Worm (Caenorhabditis elegans) whole organism, young adult: ENCODE measurements around the gene C34H4.5.

ENCODE experiments used
- B0035.1 ChIP-seq: sonication (generic microtip); optimal IDR thresholded peaks from 2 replicates; lab custom pipeline; 2016; ENCODE audit warnings: missing genetic modification characterization, mild to moderate bottlenecking, missing compliant biosample characterization, missing genotype, missing genetic modification reagents
- B0336.3 ChIP-seq: fragments of 200-800 bp; sonication (Bioruptor generic); IDR thresholded peaks from 2 replicates; pipeline ENCODE4 v1.3.6; 2022; ENCODE audit warnings: missing genetic modification characterization, missing compliant biosample characterization
- C06A6.2 ChIP-seq: fragments of 200-800 bp; sonication (Bioruptor generic); conservative IDR thresholded peaks from 2 replicates; pipeline ENCODE4 v1.3.6; 2022; ENCODE audit warnings: missing genetic modification characterization, missing compliant biosample characterization
- F23B12.7 ChIP-seq: sonication (generic microtip); optimal IDR thresholded peaks from 2 replicates; lab custom pipeline; 2017; ENCODE audit warnings: missing genetic modification characterization, mild to moderate bottlenecking, missing compliant biosample characterization, antibody characterized with exemption, moderate library complexity; ENCODE audit not compliant: insufficient read depth
- F49E8.2 ChIP-seq: sonication (generic microtip); optimal IDR thresholded peaks from 3 replicates; lab custom pipeline; 2017; ENCODE audit warnings: missing genetic modification characterization, mild to moderate bottlenecking, missing compliant biosample characterization, antibody characterized with exemption, moderate library complexity; ENCODE audit not compliant: insufficient read depth
- T07F8.4 ChIP-seq: sonication (generic microtip); optimal IDR thresholded peaks from 2 replicates; lab custom pipeline; 2016; ENCODE audit warnings: mild to moderate bottlenecking, missing genetic modification characterization, moderate library complexity, missing compliant biosample characterization
- T26A5.8 ChIP-seq: sonication (generic microtip); optimal IDR thresholded peaks from 2 replicates; lab custom pipeline; 2016; ENCODE audit warnings: missing genetic modification characterization, missing compliant biosample characterization
- Y67H2A.10 ChIP-seq: fragments of 200-800 bp; sonication (Bioruptor generic); conservative IDR thresholded peaks from 2 replicates; pipeline ENCODE4 v1.3.6; 2022; ENCODE audit warnings: missing genetic modification reagents, missing genetic modification characterization, missing compliant biosample characterization
- Y79H2A.3 ChIP-seq: fragments of 200-800 bp; sonication (Bioruptor generic); conservative IDR thresholded peaks from 2 replicates; pipeline ENCODE4 v1.3.6; 2022; ENCODE audit warnings: missing genetic modification reagents, missing genetic modification characterization, missing compliant biosample characterization
- Y95B8A.8 ChIP-seq: fragments of 200-800 bp; sonication (Bioruptor generic); IDR thresholded peaks from 2 replicates; pipeline ENCODE4 v1.3.6; 2022; ENCODE audit warnings: missing genetic modification reagents, missing genetic modification characterization, missing compliant biosample characterization
- aptf-2 ChIP-seq: fragments of 200-800 bp; sonication (Bioruptor generic); conservative IDR thresholded peaks from 2 replicates; pipeline ENCODE4 v1.3.6; 2022; ENCODE audit warnings: missing genetic modification reagents, missing genetic modification characterization, missing compliant biosample characterization
- aptf-3 ChIP-seq: fragments of 200-800 bp; sonication (Bioruptor generic); IDR thresholded peaks from 2 replicates; pipeline ENCODE4 v1.3.6; 2022; ENCODE audit warnings: missing genetic modification characterization, missing compliant biosample characterization
- attf-3 ChIP-seq: fragments of 200-800 bp; sonication (Bioruptor generic); conservative IDR thresholded peaks from 2 replicates; pipeline ENCODE4 v1.3.6; 2022; ENCODE audit warnings: missing genetic modification reagents, missing genetic modification characterization, missing compliant biosample characterization
- ccch-3 ChIP-seq: fragments of 200-800 bp; sonication (Bioruptor generic); optimal IDR thresholded peaks from 2 replicates; lab custom pipeline; 2018; ENCODE audit warnings: mild to moderate bottlenecking, missing genetic modification characterization, missing compliant biosample characterization
- ceh-27 ChIP-seq: fragments of 200-800 bp; sonication (Bioruptor generic); optimal IDR thresholded peaks from 2 replicates; lab custom pipeline; 2018; ENCODE audit warnings: mild to moderate bottlenecking, missing genetic modification characterization, moderate library complexity, missing compliant biosample characterization
- ceh-58 ChIP-seq: fragments of 200-800 bp; sonication (Bioruptor generic); IDR thresholded peaks from 2 replicates; pipeline ENCODE4 v1.3.6; 2022; ENCODE audit warnings: missing genetic modification characterization, missing compliant biosample characterization
- ceh-79 ChIP-seq: sonication (generic microtip); optimal IDR thresholded peaks from 2 replicates; lab custom pipeline; 2017; ENCODE audit warnings: mild to moderate bottlenecking, missing genetic modification characterization, missing compliant biosample characterization
- die-1 ChIP-seq: sonication (generic microtip); optimal IDR thresholded peaks from 2 replicates; lab custom pipeline; 2016; ENCODE audit warnings: missing genotype, mild to moderate bottlenecking, missing genetic modification characterization, missing compliant biosample characterization
- dox-1 ChIP-seq: fragments of 200-800 bp; sonication (Bioruptor generic); IDR thresholded peaks from 2 replicates; pipeline ENCODE4 v1.3.6; 2022; ENCODE audit warnings: missing genetic modification reagents, missing genetic modification characterization, missing compliant biosample characterization
- egl-44 ChIP-seq: fragments of 200-800 bp; sonication (Bioruptor generic); IDR thresholded peaks from 2 replicates; pipeline ENCODE4 v1.3.6; 2022; ENCODE audit warnings: missing genetic modification reagents, missing genetic modification characterization, missing compliant biosample characterization
- ekl-4 ChIP-seq: fragments of 200-800 bp; sonication (Bioruptor generic); IDR thresholded peaks from 2 replicates; pipeline ENCODE4 v1.3.6; 2022; ENCODE audit warnings: missing genetic modification reagents, missing genetic modification characterization, missing compliant biosample characterization
- ets-4 ChIP-seq: fragments of 200-800 bp; sonication (Bioruptor generic); optimal IDR thresholded peaks from 2 replicates; lab custom pipeline; 2018; ENCODE audit warnings: mild to moderate bottlenecking, missing genetic modification characterization, missing compliant biosample characterization
- him-1 ChIP-seq: sonication (generic microtip); optimal IDR thresholded peaks from 2 replicates; lab custom pipeline; 2016; ENCODE audit warnings: missing genotype, missing genetic modification reagents, missing genetic modification characterization, missing compliant biosample characterization
- hlh-26 ChIP-seq: fragments of 200-800 bp; sonication (Bioruptor generic); conservative IDR thresholded peaks from 2 replicates; pipeline ENCODE4 v1.3.6; 2022; ENCODE audit warnings: missing genetic modification reagents, missing genetic modification characterization, missing compliant biosample characterization
- hmg-1.2 ChIP-seq: fragments of 200-800 bp; sonication (Bioruptor generic); IDR thresholded peaks from 2 replicates; pipeline ENCODE4 v1.3.6; 2022; ENCODE audit warnings: missing genetic modification reagents, missing genetic modification characterization, missing compliant biosample characterization
- hrde-1 ChIP-seq: sonication (generic microtip); optimal IDR thresholded peaks from 2 replicates; lab custom pipeline; 2016; ENCODE audit warnings: missing genetic modification characterization, mild to moderate bottlenecking, missing compliant biosample characterization, moderate library complexity, missing genotype, missing genetic modification reagents, borderline replicate concordance
- lag-1 ChIP-seq: fragments of 200-800 bp; sonication (Bioruptor generic); IDR thresholded peaks from 2 replicates; pipeline ENCODE4 v1.3.6; 2022; ENCODE audit warnings: missing genetic modification reagents, missing genetic modification characterization, missing compliant biosample characterization
- lin-40 ChIP-seq: sonication (generic microtip); optimal IDR thresholded peaks from 2 replicates; lab custom pipeline; 2016; ENCODE audit warnings: missing genetic modification characterization, mild to moderate bottlenecking, missing compliant biosample characterization, missing genotype, missing genetic modification reagents
- lsl-1 ChIP-seq: fragments of 200-800 bp; sonication (Bioruptor generic); optimal IDR thresholded peaks from 2 replicates; lab custom pipeline; 2018; ENCODE audit warnings: mild to moderate bottlenecking, missing genetic modification characterization, moderate library complexity, missing compliant biosample characterization
- lsy-27 ChIP-seq: sonication (generic microtip); optimal IDR thresholded peaks from 2 replicates; lab custom pipeline; 2017; ENCODE audit warnings: missing genetic modification characterization, mild to moderate bottlenecking, missing compliant biosample characterization, antibody characterized with exemption, missing genotype, borderline replicate concordance; ENCODE audit not compliant: insufficient read depth
- mcd-1 ChIP-seq: fragments of 200-800 bp; sonication (Bioruptor generic); IDR thresholded peaks from 2 replicates; pipeline ENCODE4 v1.3.6; 2022; ENCODE audit warnings: missing genetic modification reagents, missing genetic modification characterization, missing compliant biosample characterization
- mel-28 ChIP-seq: sonication (generic microtip); optimal IDR thresholded peaks from 2 replicates; lab custom pipeline; 2016; ENCODE audit warnings: borderline replicate concordance, mild to moderate bottlenecking, missing genetic modification characterization, missing compliant biosample characterization
- nfya-1 ChIP-seq: sonication (generic microtip); optimal IDR thresholded peaks from 2 replicates; lab custom pipeline; 2017; ENCODE audit warnings: antibody characterized with exemption, missing compliant biosample characterization, missing genetic modification characterization, borderline replicate concordance; ENCODE audit not compliant: insufficient read depth
- nfyb-1 ChIP-seq: fragments of 200-800 bp; sonication (Bioruptor generic); IDR thresholded peaks from 2 replicates; pipeline ENCODE4 v1.3.6; 2022; ENCODE audit warnings: missing genetic modification reagents, missing genetic modification characterization, missing compliant biosample characterization
- nhr-120 ChIP-seq: fragments of 200-800 bp; sonication (Bioruptor generic); IDR thresholded peaks from 2 replicates; pipeline ENCODE4 v1.3.6; 2022; ENCODE audit warnings: missing genetic modification characterization, missing compliant biosample characterization
- nhr-27 ChIP-seq: fragments of 200-800 bp; sonication (Bioruptor generic); optimal IDR thresholded peaks from 2 replicates; lab custom pipeline; 2018; ENCODE audit warnings: mild to moderate bottlenecking, missing genetic modification characterization, moderate library complexity, missing compliant biosample characterization
- pbrm-1 ChIP-seq: fragments of 200-800 bp; sonication (Bioruptor generic); IDR thresholded peaks from 2 replicates; pipeline ENCODE4 v1.3.6; 2022; ENCODE audit warnings: missing genetic modification reagents, missing genetic modification characterization, missing compliant biosample characterization
- rec-8 ChIP-seq, 2 experiments: sonication (generic microtip); optimal IDR thresholded peaks; 2 replicates each; lab custom pipeline; 2016; ENCODE audit warnings: mild to moderate bottlenecking in 2 of 2, missing genetic modification characterization in 2 of 2, missing genetic modification reagents in 2 of 2, missing genotype in 2 of 2, missing biosample characterization in 1 of 2, missing compliant biosample characterization in 1 of 2, moderate library complexity in 1 of 2
- repo-1 ChIP-seq: sonication (generic microtip); optimal IDR thresholded peaks from 2 replicates; lab custom pipeline; 2017; ENCODE audit warnings: mild to moderate bottlenecking, missing genetic modification characterization, missing compliant biosample characterization
- rpc-1 ChIP-seq, 2 experiments: fragments of 150-350 bp in 1 of 2; sonication (generic microtip) in 1 of 2; optimal IDR thresholded peaks; 2 replicates each; lab custom pipeline; 2014 to 2018; ENCODE audit warnings: missing biosample characterization in 1 of 2, missing genetic modification characterization in 1 of 2, missing genetic modification reagents in 1 of 2, missing genotype in 1 of 2
- sdz-38 ChIP-seq: sonication (generic microtip); optimal IDR thresholded peaks from 2 replicates; lab custom pipeline; 2016; ENCODE audit warnings: missing genotype, missing genetic modification characterization, missing compliant biosample characterization
- snpc-1.1 ChIP-seq: sonication (generic microtip); optimal IDR thresholded peaks from 2 replicates; lab custom pipeline; 2017; ENCODE audit warnings: missing genetic modification characterization, mild to moderate bottlenecking, missing compliant biosample characterization, antibody characterized with exemption, moderate library complexity, missing genotype, missing genetic modification reagents; ENCODE audit not compliant: insufficient read depth
- snpc-1.3 ChIP-seq: sonication (generic microtip); optimal IDR thresholded peaks from 2 replicates; lab custom pipeline; 2017; ENCODE audit warnings: missing genetic modification characterization, mild to moderate bottlenecking, missing compliant biosample characterization, antibody characterized with exemption, moderate library complexity, missing genotype, missing genetic modification reagents; ENCODE audit not compliant: insufficient read depth
- tbp1 ChIP-seq: fragments of 200-800 bp; sonication (Bioruptor generic); optimal IDR thresholded peaks from 2 replicates; lab custom pipeline; 2018; ENCODE audit warnings: mild to moderate bottlenecking, missing genetic modification characterization, missing compliant biosample characterization
- ztf-25 ChIP-seq: fragments of 200-800 bp; sonication (Bioruptor generic); IDR thresholded peaks from 2 replicates; pipeline ENCODE4 v1.3.6; 2022; ENCODE audit warnings: missing genetic modification reagents, missing genetic modification characterization, missing compliant biosample characterization
- ztf-6 ChIP-seq: fragments of 200-800 bp; sonication (Bioruptor generic); IDR thresholded peaks from 2 replicates; pipeline ENCODE4 v1.3.6; 2022; ENCODE audit warnings: missing genetic modification reagents, missing genetic modification characterization, missing compliant biosample characterization

Gene C34H4.5

DNA sequence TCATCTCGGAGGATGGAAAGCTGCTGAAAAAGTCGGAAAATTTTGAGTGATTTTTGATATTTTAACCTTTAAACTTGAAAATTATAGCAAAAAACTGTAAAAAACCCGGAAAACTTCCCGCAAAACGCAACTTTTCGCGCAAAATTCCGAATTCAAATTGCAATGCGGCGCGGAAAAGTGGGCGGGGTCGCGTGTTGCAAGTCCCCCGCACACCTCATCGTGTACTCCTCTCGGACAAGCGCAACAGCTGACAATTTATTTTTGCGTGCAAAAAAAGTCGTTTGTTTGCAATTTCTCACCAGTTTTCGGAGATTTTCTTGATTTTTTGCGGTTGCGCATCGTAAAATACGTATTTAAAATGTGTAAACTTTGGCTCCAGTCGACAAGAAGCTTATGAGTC is 45.8 kb upstream of the C34H4.5 start, which contains the start of gene npp-8 (continued):
- peak; percentile 19 for TF ChIP-seq die-1 (tag; lab: Kevin White, UChicago)
- TF ChIP-seq hrde-1: peak; percentile 57
- peak; percentile 91 for TF ChIP-seq Y95B8A.8 (GFP tag; lab: Robert Waterston, UW)
- TF ChIP-seq tbp1: peak; percentile 70
- peak; percentile 76 for TF ChIP-seq Y67H2A.10 (GFP tag; lab: Robert Waterston, UW)
- peak; percentile 79 for TF ChIP-seq attf-3
- no peak for TF ChIP-seq ztf-25 (GFP tag; lab: Robert Waterston, UW)
- TF ChIP-seq sdz-38 (tag; lab: Kevin White, UChicago): no peak
- TF ChIP-seq mel-28 (tag; lab: Kevin White, UChicago): peak; percentile 25
- no peak for TF ChIP-seq him-1 (tag; lab: Kevin White, UChicago)
- peak; percentile 59; the same call in 1 of the 2 replicates for TF ChIP-seq egl-44 (GFP tag; lab: Robert Waterston, UW)
- TF ChIP-seq Y79H2A.3 (GFP tag; lab: Robert Waterston, UW): no peak
- no peak for TF ChIP-seq T26A5.8 (tag; lab: Kevin White, UChicago)
- TF ChIP-seq dox-1: peak; percentile 96
- TF ChIP-seq lag-1 (GFP tag; lab: Robert Waterston, UW): no peak
- peak; percentile 75; the same call in 1 of the 2 replicates for TF ChIP-seq aptf-2
- TF ChIP-seq B0035.1 (tag; lab: Kevin White, UChicago): no peak
- TF ChIP-seq lsl-1 (GFP tag; lab: Kevin White, UChicago): peak; percentile 78
- no peak for TF ChIP-seq hlh-26 (GFP tag; lab: Robert Waterston, UW)
- no peak for TF ChIP-seq nfya-1 (tag; lab: Kevin White, UChicago)
- peak; percentile 89 for TF ChIP-seq F23B12.7 (tag; lab: Kevin White, UChicago)
- TF ChIP-seq F49E8.2 (tag; lab: Kevin White, UChicago): peak; percentile 79
- peak; percentile 70 for TF ChIP-seq hmg-1.2 (GFP tag; lab: Robert Waterston, UW)
- peak; percentile 73 for TF ChIP-seq repo-1 (tag; lab: Kevin White, UChicago)
- no peak for TF ChIP-seq nhr-120
- TF ChIP-seq ztf-6: no peak
- no peak for TF ChIP-seq ccch-3 (GFP tag; lab: Kevin White, UChicago)
- TF ChIP-seq pbrm-1 (GFP tag; lab: Robert Waterston, UW): peak; percentile 86
- 0 out of 2 replicates have a peak, but pooled peaks have one; percentile 31 for TF ChIP-seq aptf-3
- peak; percentile 89 for TF ChIP-seq lin-40 (tag; lab: Kevin White, UChicago)
- peak; percentile 80 for TF ChIP-seq ekl-4
- peak; percentile 20 for TF ChIP-seq ets-4
- no peak for TF ChIP-seq T07F8.4 (tag; lab: Kevin White, UChicago)
- no peak for TF ChIP-seq ceh-58
- peak; percentile 95 for TF ChIP-seq B0336.3
- TF ChIP-seq lsy-27 (tag; lab: Kevin White, UChicago): no peak
- TF ChIP-seq snpc-1.1 (tag; lab: Kevin White, UChicago): peak; percentile 38
- TF ChIP-seq nhr-27 (tag; lab: Kevin White, UChicago): no peak
- peak; percentile 81 for TF ChIP-seq ceh-27 (GFP tag; lab: Kevin White, UChicago)
- peak; percentile 14 to 56 for TF ChIP-seq rec-8 (tag; optimal IDR thresholded peaks at IDR 0.05; lab: Kevin White, UChicago)
- TF ChIP-seq ceh-79 (tag; lab: Kevin White, UChicago): no peak
- peak; percentile 90 for TF ChIP-seq mcd-1 (GFP tag; lab: Robert Waterston, UW)
- TF ChIP-seq nfyb-1 (GFP tag; lab: Robert Waterston, UW): peak; percentile 81
- TF ChIP-seq snpc-1.3: peak; percentile 83
- peak; percentile 42 for TF ChIP-seq rpc-1 (optimal IDR thresholded peaks at IDR 0.05; lab: Kevin White, UChicago)
- TF ChIP-seq rpc-1 (tag; optimal IDR thresholded peaks at IDR 0.05; lab: Kevin White, UChicago): no peak
- TF ChIP-seq C06A6.2: peak; percentile 92
